Fruit fly (Drosophila melanogaster): Measurements from ENCODE around the gene mnb.

Gene mnb

dm6 chrX:17880269-17880889, 6.6 kb downstream of the mnb start (continued):
- TF ChIP-seq row (GFP tag; IDR thresholded peaks at IDR 0.05), result peak; percentile 97
- TF ChIP-seq CG2199 (GFP tag; IDR thresholded peaks at IDR 0.05), result no peak
- TF ChIP-seq CG15514 (GFP tag; optimal IDR thresholded peaks at IDR 0.05), result peak; percentile 83
- TF ChIP-seq amos (GFP tag; IDR thresholded peaks at IDR 0.05; ENCODE audit: partially characterized antibody), result no peak
- peak; percentile 91 for TF ChIP-seq danr (GFP tag; IDR thresholded peaks at IDR 0.05)
- peak; percentile 91 for TF ChIP-seq CG3281 (GFP tag; optimal IDR thresholded peaks at IDR 0.05)
- TF ChIP-seq btn (GFP tag; optimal IDR thresholded peaks at IDR 0.05), result peak; percentile 80
- no peak for TF ChIP-seq CG14860 (GFP tag; IDR thresholded peaks at IDR 0.05; ENCODE audit: partially characterized antibody)
- TF ChIP-seq Kr (GFP tag; optimal IDR thresholded peaks at IDR 0.05), result no peak
- TF ChIP-seq CG15011 (GFP tag; optimal IDR thresholded peaks at IDR 0.05), result peak; percentile 82
- TF ChIP-seq Eip74EF (GFP tag; optimal IDR thresholded peaks at IDR 0.05), result peak in 1 of 2 experiments; percentile 94
- peak; percentile 92 for TF ChIP-seq gsb-n (tag; optimal IDR thresholded peaks at IDR 0.05)
- TF ChIP-seq CG9932 (GFP tag; IDR thresholded peaks at IDR 0.05), result peak; percentile 97
- no peak for TF ChIP-seq zf30C (GFP tag; optimal IDR thresholded peaks at IDR 0.05)
- TF ChIP-seq esg (GFP tag; conservative IDR thresholded peaks at IDR 0.05), result peak; percentile 94
- TF ChIP-seq CG9215 (GFP tag; IDR thresholded peaks at IDR 0.05), result peak; percentile 94
- peak; percentile 86 for TF ChIP-seq Gsc (GFP tag; IDR thresholded peaks at IDR 0.05)
- peak; percentile 95 for TF ChIP-seq CG17361 (GFP tag; IDR thresholded peaks at IDR 0.05)
- TF ChIP-seq CG15269 (tag; optimal IDR thresholded peaks at IDR 0.05), result peak; percentile 97
- peak; percentile 89 for TF ChIP-seq CG11560 (tag; IDR thresholded peaks at IDR 0.05)
- peak; percentile 92 for TF ChIP-seq CG7786 (GFP tag; optimal IDR thresholded peaks at IDR 0.05)
- peak; percentile 88 for TF ChIP-seq CG13775 (GFP tag; optimal IDR thresholded peaks at IDR 0.05)
- TF ChIP-seq stc (GFP tag; IDR thresholded peaks at IDR 0.05), result peak; percentile 93
- TF ChIP-seq CG11695 (GFP tag; IDR thresholded peaks at IDR 0.05), result peak; percentile 93
- peak; percentile 79 for TF ChIP-seq CG31365 (tag; optimal IDR thresholded peaks at IDR 0.05)
- peak in 1 of 2 experiments; percentile 54 for TF ChIP-seq insv (GFP tag; optimal IDR thresholded peaks at IDR 0.05)
- TF ChIP-seq wor (GFP tag; IDR thresholded peaks at IDR 0.05), result peak; percentile 90
- peak; percentile 94 for TF ChIP-seq ttk (GFP tag; IDR thresholded peaks at IDR 0.05)
- peak; percentile 91 for TF ChIP-seq CG1602 (GFP tag; optimal IDR thresholded peaks at IDR 0.05)
- TF ChIP-seq CG16815 (GFP tag; optimal IDR thresholded peaks at IDR 0.05), result peak; percentile 92
- peak; percentile 94 for TF ChIP-seq ara (GFP tag; IDR thresholded peaks at IDR 0.05)
- TF ChIP-seq bcd (GFP tag; optimal IDR thresholded peaks at IDR 0.05), result peak; percentile 93
- no peak for TF ChIP-seq fru (optimal IDR thresholded peaks at IDR 0.05)
- peak; percentile 93 for TF ChIP-seq CG17385 (GFP tag; optimal IDR thresholded peaks at IDR 0.05)
- no peak for TF ChIP-seq stwl (tag; optimal IDR thresholded peaks at IDR 0.05)
- TF ChIP-seq ro (GFP tag; IDR thresholded peaks at IDR 0.05), result peak; percentile 92
- TF ChIP-seq fd102C (GFP tag; optimal IDR thresholded peaks at IDR 0.05), result no peak
- TF ChIP-seq lilli (GFP tag; optimal IDR thresholded peaks at IDR 0.05), result peak; percentile 98
- TF ChIP-seq YL-1 (GFP tag; optimal IDR thresholded peaks at IDR 0.05), result peak; percentile 78
- peak; percentile 94 for TF ChIP-seq CG6689 (GFP tag; IDR thresholded peaks at IDR 0.05)
- peak; percentile 93 for TF ChIP-seq CG2875 (GFP tag; optimal IDR thresholded peaks at IDR 0.05)
- TF ChIP-seq CG1647 (GFP tag; optimal IDR thresholded peaks at IDR 0.05), result peak; percentile 91
- peak; percentile 69 for TF ChIP-seq CG15073 (GFP tag; optimal IDR thresholded peaks at IDR 0.05)
- TF ChIP-seq slbo (GFP tag; IDR thresholded peaks at IDR 0.05), result peak; percentile 98
- peak; percentile 93 for TF ChIP-seq CG5953 (GFP tag; IDR thresholded peaks at IDR 0.05)
- TF ChIP-seq CG10431 (GFP tag; optimal IDR thresholded peaks at IDR 0.05), result peak; percentile 87
- TF ChIP-seq CG32767 (GFP tag; IDR thresholded peaks at IDR 0.05), result peak; percentile 92
- no peak for TF ChIP-seq Scr (GFP tag; IDR thresholded peaks at IDR 0.05; ENCODE audit: partially characterized antibody)
- peak; percentile 91 for TF ChIP-seq CG13424 (tag; optimal IDR thresholded peaks at IDR 0.05)
- peak; percentile 82 for TF ChIP-seq D19A (tag; optimal IDR thresholded peaks at IDR 0.05)

All from whole organism, embryonic.